Fruit fly (Drosophila melanogaster) whole organism, embryonic: Measurements from ENCODE around the gene CG3165.
A peak's percentile ranks its signal among the peaks of the same experiment; 100 is the strongest.

Experiments used
- ATbp ChIP-seq: fragments of 200-800 bp; sonication (Bioruptor generic); optimal IDR thresholded peaks from 2 replicates; lab custom pipeline; 2017; ENCODE audit warnings: missing biosample characterization, mild to moderate bottlenecking, missing genetic modification characterization, missing genetic modification reagents
- Adf1 ChIP-seq: fragments of 200-800 bp; sonication (Bioruptor generic); IDR thresholded peaks from 2 replicates; pipeline ENCODE4 v1.3.6; 2022; ENCODE audit warnings: missing biosample characterization, missing genetic modification characterization
- Aef1 ChIP-seq: fragments of 200-800 bp; sonication (Bioruptor generic); IDR thresholded peaks from 3 replicates; pipeline ENCODE4 v1.3.6; 2022; ENCODE audit warnings: missing biosample characterization, missing genetic modification characterization
- CG10267 ChIP-seq: fragments of 200-800 bp; sonication (Bioruptor generic); optimal IDR thresholded peaks from 2 replicates; lab custom pipeline; 2018; ENCODE audit warnings: missing biosample characterization, mild to moderate bottlenecking, missing genetic modification characterization, moderate library complexity
- CG10565 ChIP-seq: fragments of 200-800 bp; sonication (Bioruptor generic); optimal IDR thresholded peaks from 3 replicates; lab custom pipeline; 2016; ENCODE audit warnings: missing biosample characterization, mild to moderate bottlenecking, missing genetic modification characterization
- CG11504 ChIP-seq: fragments of 200-800 bp; sonication (Bioruptor generic); optimal IDR thresholded peaks from 3 replicates; lab custom pipeline; 2019; ENCODE audit warnings: missing biosample characterization, mild to moderate bottlenecking, missing genetic modification characterization, moderate library complexity
- CG11696 ChIP-seq: fragments of 200-800 bp; sonication (Bioruptor generic); IDR thresholded peaks from 2 replicates; pipeline ENCODE4 v1.3.6; 2022; ENCODE audit warnings: missing biosample characterization, missing genetic modification characterization
- CG1603 ChIP-seq: fragments of 200-800 bp; sonication (Bioruptor generic); optimal IDR thresholded peaks from 2 replicates; lab custom pipeline; 2019; ENCODE audit warnings: missing biosample characterization, mild to moderate bottlenecking, missing genetic modification characterization, moderate library complexity
- CG16813 ChIP-seq: fragments of 200-800 bp; sonication (Bioruptor generic); IDR thresholded peaks from 3 replicates; pipeline ENCODE4 v1.3.6; 2022; ENCODE audit warnings: missing biosample characterization, missing genetic modification characterization; ENCODE audit not compliant: partially characterized antibody
- CG1832 ChIP-seq: fragments of 200-800 bp; sonication (Bioruptor generic); optimal IDR thresholded peaks from 2 replicates; lab custom pipeline; 2017; ENCODE audit warnings: missing biosample characterization, mild to moderate bottlenecking, missing genetic modification characterization, inconsistent platforms
- CG2875 ChIP-seq: fragments of 200-800 bp; sonication (Bioruptor generic); optimal IDR thresholded peaks from 2 replicates; lab custom pipeline; 2017; ENCODE audit warnings: missing biosample characterization, mild to moderate bottlenecking, missing genetic modification characterization, missing genetic modification reagents
- CG6689 ChIP-seq: fragments of 200-800 bp; sonication (Bioruptor generic); IDR thresholded peaks from 2 replicates; pipeline ENCODE4 v1.3.6; 2022; ENCODE audit warnings: missing biosample characterization, missing genetic modification characterization
- CG7372 ChIP-seq: fragments of 200-800 bp; sonication (Bioruptor generic); IDR thresholded peaks from 2 replicates; pipeline ENCODE4 v1.3.6; 2022; ENCODE audit warnings: missing biosample characterization, missing genetic modification characterization
- CG7987 ChIP-seq: fragments of 200-800 bp; sonication (Bioruptor generic); optimal IDR thresholded peaks from 2 replicates; lab custom pipeline; 2018; ENCODE audit warnings: missing biosample characterization, mild to moderate bottlenecking, missing genetic modification characterization, moderate library complexity
- CG9437 ChIP-seq: fragments of 200-800 bp; sonication (Bioruptor generic); optimal IDR thresholded peaks from 2 replicates; lab custom pipeline; 2018; ENCODE audit warnings: missing biosample characterization, mild to moderate bottlenecking, missing genetic modification characterization
- CG9609 ChIP-seq: fragments of 200-800 bp; sonication (Bioruptor generic); optimal IDR thresholded peaks from 3 replicates; lab custom pipeline; 2016; ENCODE audit warnings: missing biosample characterization, missing genetic modification characterization
- CG9727 ChIP-seq: fragments of 200-800 bp; sonication (Bioruptor generic); optimal IDR thresholded peaks from 3 replicates; lab custom pipeline; 2017; ENCODE audit warnings: missing biosample characterization, mild to moderate bottlenecking, missing genetic modification characterization
- CG9932 ChIP-seq: fragments of 200-800 bp; sonication (Bioruptor generic); IDR thresholded peaks from 2 replicates; pipeline ENCODE4 v1.3.6; 2022; ENCODE audit warnings: missing biosample characterization, missing genetic modification characterization
- Chrac-16 ChIP-seq: fragments of 200-800 bp; sonication (Bioruptor generic); optimal IDR thresholded peaks from 3 replicates; lab custom pipeline; 2016; ENCODE audit warnings: missing biosample characterization, missing genetic modification characterization
- Dad ChIP-seq: fragments of 200-800 bp; sonication (Bioruptor generic); optimal IDR thresholded peaks from 3 replicates; lab custom pipeline; 2016; ENCODE audit warnings: missing biosample characterization, missing genetic modification characterization
- Ets97D ChIP-seq: fragments of 200-800 bp; sonication (Bioruptor generic); optimal IDR thresholded peaks from 3 replicates; lab custom pipeline; 2016; ENCODE audit warnings: missing biosample characterization, missing genetic modification characterization
- H2.0 ChIP-seq: fragments of 200-800 bp; sonication (Bioruptor generic); IDR thresholded peaks from 2 replicates; pipeline ENCODE4 v1.3.6; 2022; ENCODE audit warnings: missing biosample characterization, missing genetic modification characterization
- Lim3 ChIP-seq: fragments of 200-800 bp; sonication (Bioruptor generic); IDR thresholded peaks from 2 replicates; pipeline ENCODE4 v1.3.6; 2022; ENCODE audit warnings: missing biosample characterization, missing genetic modification characterization
- MTF-1 ChIP-seq: fragments of 200-800 bp; sonication (Bioruptor generic); optimal IDR thresholded peaks from 2 replicates; lab custom pipeline; 2018; ENCODE audit warnings: missing biosample characterization, mild to moderate bottlenecking, missing genetic modification characterization, borderline replicate concordance
- Med ChIP-seq: fragments of 200-800 bp; sonication (Bioruptor generic); peaks from one replicate; lab custom pipeline; 2016; ENCODE audit warnings: missing biosample characterization, missing genetic modification characterization, mild to moderate bottlenecking, inconsistent platforms, moderate library complexity
- Myb ChIP-seq: fragments of 200-800 bp; sonication (Bioruptor generic); optimal IDR thresholded peaks from 2 replicates; lab custom pipeline; 2016; ENCODE audit warnings: missing biosample characterization, missing genetic modification characterization
- Six4 ChIP-seq: fragments of 200-800 bp; sonication (Bioruptor generic); optimal IDR thresholded peaks from 2 replicates; lab custom pipeline; 2016; ENCODE audit warnings: missing biosample characterization, missing genetic modification characterization
- Usf ChIP-seq: fragments of 200-800 bp; sonication (Bioruptor generic); optimal IDR thresholded peaks from 2 replicates; lab custom pipeline; 2017; ENCODE audit warnings: missing genotype, missing biosample characterization, missing genetic modification characterization
- al ChIP-seq: fragments of 200-800 bp; sonication (Bioruptor generic); IDR thresholded peaks from 2 replicates; pipeline ENCODE4 v1.3.6; 2022; ENCODE audit warnings: missing biosample characterization, missing genetic modification characterization
- bab2 ChIP-seq: fragments of 200-800 bp; sonication (Bioruptor generic); optimal IDR thresholded peaks from 2 replicates; lab custom pipeline; 2016; ENCODE audit warnings: missing biosample characterization, missing genetic modification characterization
- cad ChIP-seq: fragments of >200 bp; optimal IDR thresholded peaks from 2 replicates; lab custom pipeline; 2017; ENCODE audit warnings: missing biosample characterization, missing genetic modification characterization
- chif ChIP-seq, 2 experiments: fragments of 200-800 bp; sonication (Bioruptor generic); optimal IDR thresholded peaks; 3 replicates each; lab custom pipeline; 2016; ENCODE audit warnings: missing biosample characterization in 2 of 2, missing genetic modification characterization in 2 of 2
- dmrt11E ChIP-seq: fragments of 200-800 bp; sonication (Bioruptor generic); optimal IDR thresholded peaks from 3 replicates; lab custom pipeline; 2018; ENCODE audit warnings: missing biosample characterization, mild to moderate bottlenecking, missing genetic modification characterization, moderate library complexity
- fu2 ChIP-seq: fragments of 200-800 bp; sonication (Bioruptor generic); optimal IDR thresholded peaks from 2 replicates; lab custom pipeline; 2016; ENCODE audit warnings: missing biosample characterization, missing genetic modification characterization
- gcm2 ChIP-seq: fragments of 200-800 bp; sonication (Bioruptor generic); optimal IDR thresholded peaks from 2 replicates; lab custom pipeline; 2016; ENCODE audit warnings: missing biosample characterization, missing genetic modification characterization
- gfzf ChIP-seq: fragments of 200-800 bp; sonication (Bioruptor generic); optimal IDR thresholded peaks from 2 replicates; lab custom pipeline; 2016; ENCODE audit warnings: missing biosample characterization, mild to moderate bottlenecking, missing genetic modification characterization, moderate library complexity
- lab ChIP-seq: fragments of 200-800 bp; sonication (Bioruptor generic); optimal IDR thresholded peaks from 3 replicates; lab custom pipeline; 2017; ENCODE audit warnings: missing biosample characterization, missing genetic modification characterization, mild to moderate bottlenecking, moderate library complexity, missing genetic modification reagents
- salm ChIP-seq: fragments of 200-800 bp; sonication (Bioruptor generic); optimal IDR thresholded peaks from 2 replicates; lab custom pipeline; 2018; ENCODE audit warnings: missing biosample characterization, mild to moderate bottlenecking, missing genetic modification characterization
- sisA ChIP-seq: fragments of 200-800 bp; sonication (Bioruptor generic); IDR thresholded peaks from 2 replicates; pipeline ENCODE4 v1.3.6; 2022; ENCODE audit warnings: missing biosample characterization, missing genetic modification characterization
- sqz ChIP-seq: fragments of 200-800 bp; sonication (Bioruptor generic); optimal IDR thresholded peaks from 3 replicates; lab custom pipeline; 2018; ENCODE audit warnings: missing biosample characterization, mild to moderate bottlenecking, missing genetic modification characterization
- stwl ChIP-seq: fragments of 200-800 bp; sonication (Bioruptor generic); optimal IDR thresholded peaks from 3 replicates; lab custom pipeline; 2018; ENCODE audit warnings: missing biosample characterization, mild to moderate bottlenecking, missing genetic modification characterization, moderate library complexity
- sug ChIP-seq: fragments of 200-800 bp; optimal IDR thresholded peaks from 2 replicates; lab custom pipeline; 2019; ENCODE audit warnings: missing biosample characterization, mild to moderate bottlenecking, missing genetic modification characterization, moderate library complexity
- trem ChIP-seq: fragments of 200-800 bp; optimal IDR thresholded peaks from 3 replicates; lab custom pipeline; 2019; ENCODE audit warnings: missing biosample characterization, mild to moderate bottlenecking, missing genetic modification characterization, moderate library complexity
- trh ChIP-seq: fragments of 200-800 bp; sonication (Bioruptor generic); optimal IDR thresholded peaks from 2 replicates; lab custom pipeline; 2016; ENCODE audit warnings: missing biosample characterization, missing genetic modification characterization
- vnd ChIP-seq: fragments of 200-800 bp; sonication (Bioruptor generic); IDR thresholded peaks from 3 replicates; pipeline ENCODE4 v1.3.6; 2022; ENCODE audit warnings: missing biosample characterization, missing genetic modification characterization; ENCODE audit not compliant: partially characterized antibody

Gene CG3165

dm6 chr2L:2954472-2954871 is 22.4 kb upstream of the CG3165 start, which contains the start of gene Rbp9:
Rbp9 (plus strand) TSS chr2L:2954762.
- TF ChIP-seq CG9609 (GFP tag; lab: Kevin White, UChicago) (no peak), Six4 (no peak), CG9932 (GFP tag; lab: Robert Waterston, UW) (no peak), CG6689 (GFP tag; lab: Robert Waterston, UW) (no peak), Med (no peak), al (GFP tag; lab: Robert Waterston, UW) (no peak), sqz (GFP tag; lab: Kevin White, UChicago) (no peak), CG9727 (no peak), cad (GFP tag; lab: Kevin White, UChicago) (no peak), CG7372 (GFP tag; lab: Robert Waterston, UW) (no peak), Ets97D (GFP tag; lab: Kevin White, UChicago) (no peak), lab (GFP tag; lab: Kevin White, UChicago) (no peak), CG7987 (GFP tag; lab: Kevin White, UChicago) (no peak), CG1603 (tag; lab: Kevin White, UChicago) (peak; percentile 43), CG10267 (tag; lab: Kevin White, UChicago) (peak; percentile 41), bab2 (GFP tag; lab: Kevin White, UChicago) (no peak), trh (GFP tag; lab: Kevin White, UChicago) (no peak), CG1832 (no peak), vnd (GFP tag; lab: Robert Waterston, UW) (no peak), trem (no peak), Usf (GFP tag; lab: Kevin White, UChicago) (no peak), Chrac-16 (no peak), gfzf (peak; percentile 41), CG11696 (GFP tag; lab: Robert Waterston, UW) (no peak), sug (tag; lab: Kevin White, UChicago) (no peak), CG9437 (GFP tag; lab: Kevin White, UChicago) (no peak), stwl (tag; lab: Kevin White, UChicago) (peak; percentile 92), sisA (no peak), Lim3 (GFP tag; lab: Robert Waterston, UW) (no peak), Dad (GFP tag; lab: Kevin White, UChicago) (no peak), salm (tag; lab: Kevin White, UChicago) (no peak), H2.0 (GFP tag; lab: Robert Waterston, UW) (no peak), Aef1 (GFP tag; lab: Robert Waterston, UW) (no peak), CG2875 (GFP tag; lab: Kevin White, UChicago) (no peak), gcm2 (GFP tag; lab: Kevin White, UChicago) (no peak), Myb (GFP tag; lab: Kevin White, UChicago) (peak; percentile 7), fu2 (GFP tag; lab: Kevin White, UChicago) (no peak), ATbp (GFP tag; lab: Kevin White, UChicago) (no peak), dmrt11E (tag; lab: Kevin White, UChicago) (no peak), CG16813 (0 out of 3 replicates have a peak, but pooled peaks have one; percentile 24), CG10565 (GFP tag; lab: Kevin White, UChicago) (no peak), CG11504 (tag; lab: Kevin White, UChicago) (no peak), MTF-1 (GFP tag; lab: Kevin White, UChicago) (no peak), chif (GFP tag; optimal IDR thresholded peaks at IDR 0.05; lab: Kevin White, UChicago) (no peak), Adf1 (no peak)
